Worm (Caenorhabditis elegans): ENCODE results near the gene plst-1.

DNA sequence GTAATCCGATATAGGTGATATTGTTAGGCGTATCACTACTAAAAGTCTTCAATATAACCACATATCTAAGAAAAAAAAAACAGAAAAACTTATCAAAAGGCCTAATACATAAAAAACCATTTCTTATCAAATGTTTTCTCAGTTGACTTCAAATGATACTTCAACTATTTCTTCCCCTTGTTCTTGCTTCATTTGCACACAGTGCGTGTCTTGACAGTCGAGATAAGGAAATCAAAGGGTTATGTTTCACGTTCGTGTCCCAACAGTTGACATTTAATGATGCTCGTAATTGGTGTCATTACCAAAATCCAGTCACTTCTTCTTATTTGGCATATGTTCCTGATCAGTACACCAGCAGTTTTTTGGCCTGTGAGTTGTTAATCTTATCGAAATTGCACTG, 22.7 kb upstream of the plst-1 start, which contains the start of gene clec-170:
- TF ChIP-seq lin-13 (GFP tag; optimal IDR thresholded peaks at IDR 0.05), result no peak
- TF ChIP-seq mep-1 (tag; optimal IDR thresholded peaks at IDR 0.05), result no peak
- TF ChIP-seq ama-1 (optimal IDR thresholded peaks at IDR 0.05), result no peak
- TF ChIP-seq elt-3 (tag; optimal IDR thresholded peaks at IDR 0.05), result no peak
- no peak for TF ChIP-seq skn-1 (tag; optimal IDR thresholded peaks at IDR 0.05)
- TF ChIP-seq nhr-90 (tag; optimal IDR thresholded peaks at IDR 0.05; ENCODE audit: poor library complexity), result no peak
- TF ChIP-seq aly-2 (tag; optimal IDR thresholded peaks at IDR 0.05), result no peak
- no peak for TF ChIP-seq lin-35 (GFP tag; optimal IDR thresholded peaks at IDR 0.05)
- TF ChIP-seq unc-30 (tag; optimal IDR thresholded peaks at IDR 0.05), result no peak
- no peak for TF ChIP-seq egl-27 (tag; optimal IDR thresholded peaks at IDR 0.05)
- TF ChIP-seq mef-2 (tag; optimal IDR thresholded peaks at IDR 0.05), result no peak

Measured in whole organism, L1 larva.